ENCODE assay signal across 5 worm cellular contexts in genomic region chrX:5591830-5592229, ce11.
TF ChIP-seq lines count a peak whose summit lies in the region.

No protein-coding gene starts in this region.

TF ChIP-seq in whole organism, L1 larva, 84 proteins besides CTCF, POLR2A, EP300 and RAD21 (continues in another document):
- peak; percentile 11 to 22 for TF ChIP-seq lsy-2 (tag; optimal IDR thresholded peaks at IDR 0.05; lab: Kevin White, UChicago)
- peak; percentile 8 for TF ChIP-seq fkh-4 (tag; optimal IDR thresholded peaks at IDR 0.05; lab: Kevin White, UChicago; ENCODE audit: borderline replicate concordance)
- no peak for TF ChIP-seq pax-3 (tag; optimal IDR thresholded peaks at IDR 0.05; lab: Kevin White, UChicago)
- TF ChIP-seq fkh-10 (GFP tag; optimal IDR thresholded peaks at IDR 0.05; lab: Kevin White, UChicago) = no peak
- TF ChIP-seq skn-1 (tag; optimal IDR thresholded peaks at IDR 0.05; lab: Kevin White, UChicago) = peak; percentile 9
- TF ChIP-seq lin-13 (GFP tag; optimal IDR thresholded peaks at IDR 0.05; lab: Kevin White, UChicago) = no peak
- TF ChIP-seq lin-14 (GFP tag; optimal IDR thresholded peaks at IDR 0.05; lab: Kevin White, UChicago) = peak; percentile 86
- TF ChIP-seq nhr-77 (tag; optimal IDR thresholded peaks at IDR 0.05; lab: Kevin White, UChicago) = no peak
- no peak for TF ChIP-seq hlh-17 (GFP tag; optimal IDR thresholded peaks at IDR 0.05; lab: Kevin White, UChicago; ENCODE audit: borderline replicate concordance)
- no peak for TF ChIP-seq mab-9 (GFP tag; IDR thresholded peaks at IDR 0.05; lab: Robert Waterston, UW)
- no peak for TF ChIP-seq ceh-90 (tag; optimal IDR thresholded peaks at IDR 0.05; lab: Kevin White, UChicago)
- no peak for TF ChIP-seq ceh-8 (GFP tag; optimal IDR thresholded peaks at IDR 0.05; lab: Kevin White, UChicago)
- no peak for TF ChIP-seq ceh-88 (GFP tag; IDR thresholded peaks at IDR 0.05; lab: Robert Waterston, UW)
- TF ChIP-seq tlp-1 (tag; optimal IDR thresholded peaks at IDR 0.05; lab: Kevin White, UChicago) = no peak
- no peak for TF ChIP-seq fos-1 (tag; optimal IDR thresholded peaks at IDR 0.05; lab: Kevin White, UChicago)
- TF ChIP-seq nhr-28 (tag; optimal IDR thresholded peaks at IDR 0.05; lab: Kevin White, UChicago) = no peak
- no peak for TF ChIP-seq grh-1 (GFP tag; IDR thresholded peaks at IDR 0.05; lab: Robert Waterston, UW)
- TF ChIP-seq pag-3 (tag; optimal IDR thresholded peaks at IDR 0.05; lab: Kevin White, UChicago; ENCODE audit: borderline replicate concordance, insufficient read depth) = no peak

TF ChIP-seq in whole organism, L3 larva, 47 proteins besides CTCF, POLR2A, EP300 and RAD21:
- TF ChIP-seq hmg-11 (tag; optimal IDR thresholded peaks at IDR 0.05; lab: Kevin White, UChicago) = peak; percentile 86
- TF ChIP-seq lin-15B (tag; optimal IDR thresholded peaks at IDR 0.05; lab: Kevin White, UChicago) = peak; percentile 5
- TF ChIP-seq egl-27 (tag; optimal IDR thresholded peaks at IDR 0.05; lab: Kevin White, UChicago) = no peak
- TF ChIP-seq nhr-77 (tag; optimal IDR thresholded peaks at IDR 0.05; lab: Kevin White, UChicago) = no peak
- peak; percentile 82 for TF ChIP-seq egl-5 (tag; optimal IDR thresholded peaks at IDR 0.05; lab: Kevin White, UChicago)
- peak; percentile 81 for TF ChIP-seq lin-39 (tag; optimal IDR thresholded peaks at IDR 0.05; lab: Kevin White, UChicago)
- TF ChIP-seq elt-3 (tag; optimal IDR thresholded peaks at IDR 0.05; lab: Kevin White, UChicago) = no peak
- TF ChIP-seq nfya-1 (tag; optimal IDR thresholded peaks at IDR 0.05; lab: Kevin White, UChicago; ENCODE audit: insufficient read depth) = peak; percentile 48
- TF ChIP-seq nhr-23 (tag; optimal IDR thresholded peaks at IDR 0.05; lab: Kevin White, UChicago) = peak; percentile 57
- TF ChIP-seq pha-4 (tag; optimal IDR thresholded peaks at IDR 0.05; lab: Kevin White, UChicago) = peak; percentile 31
TF ChIP-seq in whole organism, L3 larva: peak in this region for 7.

TF ChIP-seq in whole organism, early embryonic, 17 proteins besides CTCF, POLR2A, EP300 and RAD21:
- TF ChIP-seq flt-1 (GFP tag; IDR thresholded peaks at IDR 0.05; lab: Robert Waterston, UW) (0 out of 2 replicates have a peak, but pooled peaks have one; percentile 14), F13C5.2 (tag; optimal IDR thresholded peaks at IDR 0.05; lab: Kevin White, UChicago) (peak; percentile 60), hnd-1 (tag; optimal IDR thresholded peaks at IDR 0.05; lab: Kevin White, UChicago) (no peak), hmbx-1 (tag; optimal IDR thresholded peaks at IDR 0.05; lab: Kevin White, UChicago) (no peak), tbx-37 (GFP tag; conservative IDR thresholded peaks at IDR 0.05; lab: Robert Waterston, UW) (no peak), aly-1 (tag; optimal IDR thresholded peaks at IDR 0.05; lab: Kevin White, UChicago) (peak; percentile 10), tra-4 (tag; optimal IDR thresholded peaks at IDR 0.05; lab: Kevin White, UChicago) (no peak), B0310.2 (tag; optimal IDR thresholded peaks at IDR 0.05; lab: Kevin White, UChicago) (no peak), ets-7 (tag; optimal IDR thresholded peaks at IDR 0.05; lab: Kevin White, UChicago) (no peak), sea-1 (GFP tag; conservative IDR thresholded peaks at IDR 0.05; lab: Robert Waterston, UW) (0 out of 2 replicates have a peak, but pooled peaks have one; percentile 36), hmg-4 (GFP tag; optimal IDR thresholded peaks at IDR 0.05; lab: Kevin White, UChicago) (peak; percentile 83), tbx-11 (GFP tag; IDR thresholded peaks at IDR 0.05; lab: Robert Waterston, UW) (no peak), ama-1 (optimal IDR thresholded peaks at IDR 0.05; lab: Kevin White, UChicago) (no peak), ceh-36 (tag; optimal IDR thresholded peaks at IDR 0.05; lab: Kevin White, UChicago) (no peak)

TF ChIP-seq in whole organism, midembryonic, 9 proteins besides CTCF, POLR2A, EP300 and RAD21:
- TF ChIP-seq cog-1 (tag; optimal IDR thresholded peaks at IDR 0.05; lab: Kevin White, UChicago) = peak; percentile 80
- 0 out of 2 replicates have a peak, but pooled peaks have one; percentile 31 for TF ChIP-seq ztf-29 (GFP tag; IDR thresholded peaks at IDR 0.05; lab: Robert Waterston, UW)
- no peak for TF ChIP-seq T22C8.4 (GFP tag; IDR thresholded peaks at IDR 0.05; lab: Robert Waterston, UW)
- TF ChIP-seq flt-1 (GFP tag; IDR thresholded peaks at IDR 0.05; lab: Robert Waterston, UW) = peak; percentile 49; the same call in 1 of the 2 replicates

TF ChIP-seq in whole organism, young adult, 124 proteins besides CTCF, POLR2A, EP300 and RAD21:
- TF ChIP-seq egl-44 (GFP tag; IDR thresholded peaks at IDR 0.05; lab: Robert Waterston, UW) (no peak), efl-1 (GFP tag; optimal IDR thresholded peaks at IDR 0.05; lab: Kevin White, UChicago) (no peak), ztf-28 (GFP tag; IDR thresholded peaks at IDR 0.05; lab: Robert Waterston, UW) (no peak), hlh-26 (GFP tag; conservative IDR thresholded peaks at IDR 0.05; lab: Robert Waterston, UW) (no peak), lsl-1 (GFP tag; optimal IDR thresholded peaks at IDR 0.05; lab: Kevin White, UChicago) (no peak), ztf-3 (GFP tag; optimal IDR thresholded peaks at IDR 0.05; lab: Kevin White, UChicago) (no peak), cebp-2 (GFP tag; IDR thresholded peaks at IDR 0.05; lab: Robert Waterston, UW) (0 out of 2 replicates have a peak, but pooled peaks have one; percentile 34), zfh-2 (GFP tag; conservative IDR thresholded peaks at IDR 0.05; lab: Robert Waterston, UW) (peak; percentile 83), ceh-27 (GFP tag; optimal IDR thresholded peaks at IDR 0.05; lab: Kevin White, UChicago) (peak; percentile 31), mes-4 (tag; optimal IDR thresholded peaks at IDR 0.05; lab: Kevin White, UChicago) (no peak), hmg-1.2 (GFP tag; IDR thresholded peaks at IDR 0.05; lab: Robert Waterston, UW) (peak; percentile 59; the same call in 1 of the 2 replicates)

Comparison
In these comparisons a context has a peak if more than half of its experiments do, and no peak if none do; other contexts are left out.
1. Of the 8 proteins assayed by ChIP-seq in both whole organism, young adult and whole organism, L1 larva: peak only in whole organism, young adult: none; only in whole organism, L1 larva: unc-130; in both: none; in neither: 6; mixed calls (peak in some experiments, not most) for 1.